Fruit fly (Drosophila melanogaster) whole organism, wandering third instar larva: ENCODE data around the gene Ldaf1.

Experiments
- Abd-B ChIP-seq: fragments of >200 bp; optimal IDR thresholded peaks from 2 replicates; lab custom pipeline; 2017; ENCODE audit warnings: missing biosample characterization, missing genetic modification characterization
- CG32264 ChIP-seq: fragments of 200-800 bp; sonication (Bioruptor generic); optimal IDR thresholded peaks from 2 replicates; lab custom pipeline; 2016; ENCODE audit warnings: missing biosample characterization, missing genetic modification characterization
- CG9705 ChIP-seq: fragments of 200-800 bp; sonication (Bioruptor generic); optimal IDR thresholded peaks from 2 replicates; lab custom pipeline; 2018; ENCODE audit warnings: missing biosample characterization, mild to moderate bottlenecking, missing genetic modification characterization
- CrebA ChIP-seq: fragments of 200-800 bp; sonication (Bioruptor generic); optimal IDR thresholded peaks from 2 replicates; lab custom pipeline; 2016; ENCODE audit warnings: missing biosample characterization, mild to moderate bottlenecking, missing genetic modification characterization, borderline replicate concordance
- Dfd ChIP-seq: fragments of >200 bp; optimal IDR thresholded peaks from 2 replicates; lab custom pipeline; 2017; ENCODE audit warnings: missing biosample characterization, missing genetic modification characterization
- Dif ChIP-seq: fragments of 200-275, 200-300 bp; sonication (Bioruptor generic); optimal IDR thresholded peaks from 2 replicates; lab custom pipeline; 2018; ENCODE audit warnings: missing biosample characterization, missing genetic modification characterization; ENCODE audit not compliant: partially characterized antibody
- HLH106 ChIP-seq: fragments of 200-800 bp; optimal IDR thresholded peaks from 3 replicates; lab custom pipeline; 2019; ENCODE audit warnings: missing biosample characterization, mild to moderate bottlenecking, missing genetic modification characterization, moderate library complexity
- Hr83 ChIP-seq: fragments of 200-300 bp; sonication (Bioruptor generic); optimal IDR thresholded peaks from 2 replicates; lab custom pipeline; 2016; ENCODE audit warnings: missing biosample characterization, mild to moderate bottlenecking, missing genetic modification characterization, moderate library complexity; ENCODE audit not compliant: poor library complexity, severe bottlenecking
- Jra ChIP-seq: sonication (Bioruptor generic); optimal IDR thresholded peaks from 2 replicates; lab custom pipeline; 2016; ENCODE audit warnings: missing biosample characterization, missing genetic modification characterization
- Myc ChIP-seq: fragments of >200 bp; optimal IDR thresholded peaks from 2 replicates; lab custom pipeline; 2017
- N ChIP-seq: fragments of >200 bp; optimal IDR thresholded peaks from 2 replicates; lab custom pipeline; 2018; ENCODE audit warnings: missing biosample characterization, missing external identifiers, missing genetic modification characterization
- OdsH ChIP-seq: fragments of 200-800 bp; sonication (Bioruptor generic); optimal IDR thresholded peaks from 2 replicates; lab custom pipeline; 2016; ENCODE audit warnings: missing biosample characterization, mild to moderate bottlenecking, missing genetic modification characterization
- Rel ChIP-seq, 2 experiments: fragments of 200-800 bp; sonication (Bioruptor generic) in 1 of 2; optimal IDR thresholded peaks; 2 replicates in 1 of 2; 3 replicates in 1 of 2; lab custom pipeline; 2016 to 2019; ENCODE audit warnings: mild to moderate bottlenecking in 2 of 2, missing biosample characterization in 2 of 2, missing genetic modification characterization in 2 of 2, moderate library complexity in 1 of 2
- Sp1 ChIP-seq: fragments of 200-800 bp; sonication (Bioruptor generic); optimal IDR thresholded peaks from 3 replicates; lab custom pipeline; 2019; ENCODE audit warnings: missing biosample characterization, mild to moderate bottlenecking, missing genetic modification characterization, moderate library complexity
- Vsx2 ChIP-seq: fragments of 200-300, 225-300 bp; sonication (Bioruptor generic); optimal IDR thresholded peaks from 2 replicates; lab custom pipeline; 2018; ENCODE audit warnings: missing biosample characterization, missing genetic modification characterization; ENCODE audit not compliant: partially characterized antibody
- brk ChIP-seq: fragments of 200-800 bp; sonication (Bioruptor generic); optimal IDR thresholded peaks from 2 replicates; lab custom pipeline; 2016; ENCODE audit warnings: missing biosample characterization, mild to moderate bottlenecking, missing genetic modification characterization
- dl ChIP-seq, 2 experiments: fragments of 175-275, 200-275 bp in 1 of 2; fragments of 200-275 bp in 1 of 2; sonication (Bioruptor generic); optimal IDR thresholded peaks; lab custom pipeline; 2018; ENCODE audit warnings: mild to moderate bottlenecking in 2 of 2, missing biosample characterization in 2 of 2, missing genetic modification characterization in 2 of 2, moderate library complexity in 2 of 2; ENCODE audit not compliant: partially characterized antibody in 2 of 2, insufficient read depth in 1 of 2
- dmrt93B ChIP-seq: fragments of 200-800 bp; sonication (Bioruptor generic); optimal IDR thresholded peaks from 2 replicates; lab custom pipeline; 2018; ENCODE audit warnings: missing biosample characterization, mild to moderate bottlenecking, missing genetic modification characterization
- dsf ChIP-seq: sonication (Bioruptor generic); optimal IDR thresholded peaks from 2 replicates; lab custom pipeline; 2016; ENCODE audit warnings: missing biosample characterization, missing genetic modification characterization, borderline replicate concordance
- ey ChIP-seq: fragments of 200-800 bp; sonication (Bioruptor generic); optimal IDR thresholded peaks from 2 replicates; lab custom pipeline; 2016; ENCODE audit warnings: missing biosample characterization, missing genetic modification characterization
- foxo ChIP-seq, 2 experiments: fragments of 200-800 bp; sonication (Bioruptor generic); optimal IDR thresholded peaks; 2 replicates in 1 of 2; 3 replicates in 1 of 2; lab custom pipeline; 2016 to 2017; ENCODE audit warnings: missing biosample characterization in 2 of 2, missing genetic modification characterization in 2 of 2
- fru ChIP-seq: fragments of 200-800 bp; sonication (Bioruptor generic); optimal IDR thresholded peaks from 3 replicates; lab custom pipeline; 2016; ENCODE audit warnings: missing biosample characterization, mild to moderate bottlenecking, missing genetic modification characterization
- h ChIP-seq: fragments of 200-800 bp; sonication (Bioruptor generic); optimal IDR thresholded peaks from 3 replicates; lab custom pipeline; 2016; ENCODE audit warnings: missing biosample characterization, mild to moderate bottlenecking, missing genetic modification characterization
- jim ChIP-seq: fragments of 175-275, 200-325 bp; sonication (Bioruptor generic); optimal IDR thresholded peaks from 2 replicates; lab custom pipeline; 2016; ENCODE audit warnings: missing biosample characterization, mild to moderate bottlenecking, missing genetic modification characterization
- lola ChIP-seq: fragments of >200 bp; optimal IDR thresholded peaks from 2 replicates; lab custom pipeline; 2017; ENCODE audit warnings: missing biosample characterization, missing genetic modification characterization
- pan ChIP-seq: fragments of >200 bp; optimal IDR thresholded peaks from 2 replicates; lab custom pipeline; 2017
- psq ChIP-seq: fragments of 200-800 bp; sonication (Bioruptor generic); optimal IDR thresholded peaks from 3 replicates; lab custom pipeline; 2017; ENCODE audit warnings: missing biosample characterization, mild to moderate bottlenecking, missing genetic modification characterization, moderate library complexity
- rgr ChIP-seq: fragments of 200-800 bp; sonication (Bioruptor generic); optimal IDR thresholded peaks from 3 replicates; lab custom pipeline; 2016; ENCODE audit warnings: missing biosample characterization, mild to moderate bottlenecking, missing genetic modification characterization
- sage ChIP-seq: fragments of 200-800 bp; sonication (Bioruptor generic); optimal IDR thresholded peaks from 2 replicates; lab custom pipeline; 2016; ENCODE audit warnings: missing biosample characterization, mild to moderate bottlenecking, missing genetic modification characterization
- tai ChIP-seq: sonication (Bioruptor generic); optimal IDR thresholded peaks from 2 replicates; lab custom pipeline; 2016; ENCODE audit warnings: missing biosample characterization, missing genetic modification characterization
- usp ChIP-seq: fragments of >200 bp; optimal IDR thresholded peaks from 2 replicates; lab custom pipeline; 2017; ENCODE audit warnings: missing biosample characterization, missing genetic modification characterization
- woc ChIP-seq: sonication (Bioruptor generic); optimal IDR thresholded peaks from 2 replicates; lab custom pipeline; 2016; ENCODE audit warnings: missing biosample characterization, mild to moderate bottlenecking, missing genetic modification characterization

Ldaf1 gene

DNA sequence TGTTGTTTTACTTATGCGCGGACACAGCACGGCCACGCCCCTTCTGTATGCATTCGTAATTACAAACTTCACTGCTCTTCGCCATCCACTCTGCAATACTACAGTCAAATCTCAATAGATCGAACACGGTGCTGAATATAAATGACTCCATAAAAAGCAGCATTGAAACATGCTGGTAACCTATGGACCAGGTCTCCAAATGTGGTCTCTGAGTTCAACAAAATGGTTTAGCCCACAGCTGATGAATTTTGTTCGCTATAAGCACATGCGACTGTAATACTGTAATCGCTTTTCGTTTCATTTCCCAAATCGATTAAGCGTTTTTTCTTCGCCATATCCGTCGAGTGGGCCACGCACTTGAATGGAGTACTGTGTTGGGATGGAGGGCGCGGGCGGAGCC is 4.3 kb downstream of the Ldaf1 start (continued):
- peak in 1 of 2 experiments; percentile 60 for TF ChIP-seq foxo (GFP tag; optimal IDR thresholded peaks at IDR 0.05; lab: Kevin White, UChicago)
- no peak for TF ChIP-seq Dif (GFP tag; lab: Kevin White, UChicago)
- peak; percentile 31 for TF ChIP-seq HLH106 (tag; lab: Kevin White, UChicago)
- TF ChIP-seq Rel (GFP tag; optimal IDR thresholded peaks at IDR 0.05; lab: Kevin White, UChicago) = no peak
- no peak for TF ChIP-seq Rel (tag; optimal IDR thresholded peaks at IDR 0.05; lab: Kevin White, UChicago)

DNA sequence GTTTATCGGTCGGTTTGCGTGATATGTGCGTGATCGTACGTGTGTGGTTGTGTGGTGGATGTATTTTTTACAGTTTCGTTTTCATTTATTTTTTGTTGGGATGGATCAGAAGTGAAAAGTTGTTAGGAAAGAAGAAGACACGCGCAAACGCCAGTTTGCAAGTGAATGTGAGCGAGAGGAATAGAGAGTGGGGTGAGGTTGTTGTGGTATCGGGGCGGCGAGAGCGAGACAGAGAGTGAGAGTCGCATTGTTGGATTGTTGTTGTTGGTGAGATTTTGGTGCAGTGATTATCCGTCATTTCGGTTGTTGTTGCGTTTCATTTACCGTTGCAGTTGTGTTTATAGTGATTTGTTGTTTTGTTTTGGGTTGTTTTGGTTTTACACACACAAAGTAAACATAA is 8.2 kb downstream of the Ldaf1 start:
- TF ChIP-seq HLH106 (tag; lab: Kevin White, UChicago) (no peak), dsf (GFP tag; lab: Kevin White, UChicago) (no peak), Sp1 (GFP tag; lab: Kevin White, UChicago) (no peak), psq (no peak), brk (GFP tag; lab: Kevin White, UChicago) (no peak), Jra (no peak), Vsx2 (GFP tag; lab: Kevin White, UChicago) (no peak), CG32264 (GFP tag; lab: Kevin White, UChicago) (no peak), jim (GFP tag; lab: Kevin White, UChicago) (no peak), CG9705 (no peak), Myc (lab: Kevin White, UChicago) (no peak), Hr83 (no peak), rgr (GFP tag; lab: Kevin White, UChicago) (no peak)
- TF ChIP-seq, all 38 proteins: peak for 0

DNA sequence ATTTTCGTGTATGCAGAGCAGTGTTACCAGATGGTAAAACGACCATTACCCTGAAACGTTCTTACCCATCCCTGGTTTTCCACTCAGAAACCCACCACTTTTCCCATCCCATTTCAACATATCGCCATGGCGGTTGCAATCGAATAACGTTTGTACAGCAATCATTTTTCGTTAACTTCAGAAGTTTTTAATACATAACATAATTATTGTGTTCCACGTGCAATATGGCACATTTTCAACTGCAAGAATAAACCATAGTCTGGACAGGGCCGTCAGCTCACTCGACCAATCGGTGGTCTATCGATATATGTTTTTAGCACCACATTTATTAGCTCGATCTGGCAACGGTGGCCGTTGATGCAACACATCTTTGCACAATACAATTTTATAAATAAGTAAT is 11.8 kb downstream of the Ldaf1 start, which contains the start of the genes trr and mRpL16:
TSS of gene trr (minus strand) at position 25 of the 400 bp plus-strand sequence.
TSS of gene mRpL16 (plus strand) at position 331 of the 400 bp plus-strand sequence.
- peak; percentile 58 for TF ChIP-seq HLH106 (tag; lab: Kevin White, UChicago)
- TF ChIP-seq Rel (GFP tag; optimal IDR thresholded peaks at IDR 0.05; lab: Kevin White, UChicago) = no peak
- peak; percentile 52 for TF ChIP-seq Rel (tag; optimal IDR thresholded peaks at IDR 0.05; lab: Kevin White, UChicago)
- TF ChIP-seq psq = no peak
- TF ChIP-seq Dfd (GFP tag; lab: Kevin White, UChicago) = no peak
- TF ChIP-seq Sp1 (GFP tag; lab: Kevin White, UChicago) = peak; percentile 43
- TF ChIP-seq dmrt93B (GFP tag; lab: Kevin White, UChicago) = no peak
- no peak for TF ChIP-seq ey (GFP tag; lab: Kevin White, UChicago)
- TF ChIP-seq Myc (lab: Kevin White, UChicago) = peak; percentile 63
- no peak for TF ChIP-seq h (GFP tag; lab: Kevin White, UChicago)
- no peak for TF ChIP-seq pan
- TF ChIP-seq usp (GFP tag; lab: Kevin White, UChicago) = no peak
- TF ChIP-seq Jra = no peak
- TF ChIP-seq Hr83 = no peak
- no peak for TF ChIP-seq Vsx2 (GFP tag; lab: Kevin White, UChicago)
- TF ChIP-seq CrebA (GFP tag; lab: Kevin White, UChicago) = no peak
- TF ChIP-seq tai (GFP tag; lab: Kevin White, UChicago) = no peak
- TF ChIP-seq fru = no peak
- no peak for TF ChIP-seq Abd-B (GFP tag; lab: Kevin White, UChicago)
- TF ChIP-seq woc = no peak
- TF ChIP-seq CG9705 = peak; percentile 33
- TF ChIP-seq dl (GFP tag; optimal IDR thresholded peaks at IDR 0.05; lab: Kevin White, UChicago; ENCODE audit: insufficient read depth in 1 of 2, partially characterized antibody in 2 of 2) = no peak
- no peak for TF ChIP-seq N (GFP tag; lab: Kevin White, UChicago)
- TF ChIP-seq jim (GFP tag; lab: Kevin White, UChicago) = no peak
- TF ChIP-seq sage (GFP tag; lab: Kevin White, UChicago) = no peak
- no peak for TF ChIP-seq lola (GFP tag; lab: Kevin White, UChicago)
- TF ChIP-seq OdsH (GFP tag; lab: Kevin White, UChicago) = no peak
- TF ChIP-seq, all 38 proteins: peak for 5

DNA sequence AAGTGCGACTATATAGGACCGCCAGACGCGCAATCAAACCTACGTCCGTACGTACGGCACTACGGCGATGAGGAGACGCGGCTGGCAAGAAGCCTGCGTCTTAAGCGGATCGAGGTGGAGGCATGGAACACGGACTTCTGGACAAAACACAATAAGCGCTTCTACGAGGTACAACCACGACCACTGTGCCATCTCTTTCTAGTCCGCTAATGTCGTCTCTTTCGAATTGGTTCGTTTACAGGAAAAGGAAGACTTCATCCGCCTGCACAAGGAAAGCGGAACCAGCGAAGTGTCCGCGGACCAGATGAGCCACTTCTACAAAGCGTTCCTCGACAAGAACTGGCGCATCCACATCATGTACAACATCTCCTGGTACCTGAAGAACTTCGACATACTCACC is 20.9 kb downstream of the Ldaf1 start:
- no peak for TF ChIP-seq dl (GFP tag; optimal IDR thresholded peaks at IDR 0.05; lab: Kevin White, UChicago; ENCODE audit: insufficient read depth in 1 of 2, partially characterized antibody in 2 of 2)
- TF ChIP-seq jim (GFP tag; lab: Kevin White, UChicago) = no peak
- no peak for TF ChIP-seq pan
- TF ChIP-seq usp (GFP tag; lab: Kevin White, UChicago) = no peak
- TF ChIP-seq Sp1 (GFP tag; lab: Kevin White, UChicago) = no peak
- no peak for TF ChIP-seq Rel (GFP tag; optimal IDR thresholded peaks at IDR 0.05; lab: Kevin White, UChicago)
- no peak for TF ChIP-seq Rel (tag; optimal IDR thresholded peaks at IDR 0.05; lab: Kevin White, UChicago)
- TF ChIP-seq CG9705 = no peak
- TF ChIP-seq Dif (GFP tag; lab: Kevin White, UChicago) = no peak
- no peak for TF ChIP-seq Myc (lab: Kevin White, UChicago)
- no peak for TF ChIP-seq OdsH (GFP tag; lab: Kevin White, UChicago)
- TF ChIP-seq h (GFP tag; lab: Kevin White, UChicago) = no peak
- no peak for TF ChIP-seq dsf (GFP tag; lab: Kevin White, UChicago)
- TF ChIP-seq Abd-B (GFP tag; lab: Kevin White, UChicago) = no peak
